Worm (Caenorhabditis elegans) whole organism, early embryonic: ENCODE results near the gene C04F6.7.

Experiments used
- B0310.2 ChIP-seq: sonication (generic microtip); optimal IDR thresholded peaks from 2 replicates; lab custom pipeline; 2016; ENCODE audit warnings: mild to moderate bottlenecking, missing genetic modification characterization, missing compliant biosample characterization
- F13C5.2 ChIP-seq: sonication (generic microtip); optimal IDR thresholded peaks from 2 replicates; lab custom pipeline; 2017; ENCODE audit warnings: mild to moderate bottlenecking, missing genetic modification characterization, inconsistent platforms, missing compliant biosample characterization
- ama-1 ChIP-seq: fragments of 150-350 bp; optimal IDR thresholded peaks from 2 replicates; lab custom pipeline; 2014
- ceh-13 ChIP-seq: fragments of 200-800 bp; sonication (Bioruptor generic); optimal IDR thresholded peaks from 2 replicates; lab custom pipeline; 2018; ENCODE audit warnings: mild to moderate bottlenecking, missing genetic modification characterization, missing compliant biosample characterization
- ceh-36 ChIP-seq: sonication (generic microtip); optimal IDR thresholded peaks from 2 replicates; lab custom pipeline; 2016; ENCODE audit warnings: missing genetic modification characterization, inconsistent platforms, missing compliant biosample characterization
- ets-7 ChIP-seq: sonication (generic microtip); optimal IDR thresholded peaks from 2 replicates; lab custom pipeline; 2016; ENCODE audit warnings: missing genotype, missing genetic modification characterization, missing compliant biosample characterization
- flt-1 ChIP-seq: fragments of 200-800 bp; sonication (Bioruptor generic); IDR thresholded peaks from 2 replicates; pipeline ENCODE4 v1.3.6; 2022; ENCODE audit warnings: missing genetic modification characterization, missing compliant biosample characterization
- hmbx-1 ChIP-seq: sonication (generic microtip); optimal IDR thresholded peaks from 2 replicates; lab custom pipeline; 2016; ENCODE audit warnings: mild to moderate bottlenecking, missing genetic modification characterization, missing compliant biosample characterization
- hmg-4 ChIP-seq: fragments of 200-800 bp; sonication (Bioruptor generic); optimal IDR thresholded peaks from 2 replicates; lab custom pipeline; 2018; ENCODE audit warnings: mild to moderate bottlenecking, missing genetic modification characterization, missing compliant biosample characterization
- hnd-1 ChIP-seq: sonication (generic microtip); optimal IDR thresholded peaks from 2 replicates; lab custom pipeline; 2016; ENCODE audit warnings: missing genetic modification characterization, missing compliant biosample characterization
- tbx-37 ChIP-seq: fragments of 200-800 bp; sonication (Bioruptor generic); conservative IDR thresholded peaks from 2 replicates; pipeline ENCODE4 v1.3.6; 2022; ENCODE audit warnings: missing genetic modification reagents, missing genetic modification characterization, missing compliant biosample characterization

ce11 chrX:3441539-3441938 lies 22.6 kb upstream of the C04F6.7 start, which contains the start of gene ZK813.3:
- TF ChIP-seq ceh-36 (tag; lab: Kevin White, UChicago), result no peak
- TF ChIP-seq hmbx-1 (tag; lab: Kevin White, UChicago), result no peak
- no peak for TF ChIP-seq ceh-13 (GFP tag; lab: Kevin White, UChicago)
- no peak for TF ChIP-seq flt-1 (GFP tag; lab: Robert Waterston, UW)
- TF ChIP-seq B0310.2 (tag; lab: Kevin White, UChicago), result no peak
- TF ChIP-seq F13C5.2 (tag; lab: Kevin White, UChicago), result no peak
- TF ChIP-seq ama-1 (lab: Kevin White, UChicago), result no peak
- TF ChIP-seq hmg-4, result no peak
- TF ChIP-seq hnd-1 (tag; lab: Kevin White, UChicago), result no peak
- TF ChIP-seq tbx-37 (GFP tag; lab: Robert Waterston, UW), result no peak
- no peak for TF ChIP-seq ets-7 (tag; lab: Kevin White, UChicago)
